Fruit fly (Drosophila melanogaster) whole organism, embryonic: ENCODE measurements around the gene Pxn.

Source experiments
- Atf6 ChIP-seq: fragments of 200-800 bp; sonication (Bioruptor generic); IDR thresholded peaks from 2 replicates; pipeline ENCODE4 v1.3.6; 2022; ENCODE audit warnings: missing biosample characterization, missing genetic modification characterization
- B-H1 ChIP-seq: fragments of 200-800 bp; sonication (Bioruptor generic); IDR thresholded peaks from 3 replicates; pipeline ENCODE4 v1.3.6; 2022; ENCODE audit warnings: missing biosample characterization, missing genetic modification characterization
- CG10274 ChIP-seq: fragments of 200-800 bp; sonication (Bioruptor generic); optimal IDR thresholded peaks from 3 replicates; lab custom pipeline; 2017; ENCODE audit warnings: missing biosample characterization, mild to moderate bottlenecking, missing genetic modification characterization
- CG10431 ChIP-seq: fragments of 200-800 bp; sonication (Bioruptor generic); optimal IDR thresholded peaks from 3 replicates; lab custom pipeline; 2018; ENCODE audit warnings: missing biosample characterization, mild to moderate bottlenecking, missing genetic modification characterization
- CG11398 ChIP-seq: fragments of 200-800 bp; sonication (Bioruptor generic); optimal IDR thresholded peaks from 2 replicates; lab custom pipeline; 2016; ENCODE audit warnings: missing biosample characterization, missing genetic modification characterization
- CG11695 ChIP-seq: fragments of 200-800 bp; sonication (Bioruptor generic); IDR thresholded peaks from 3 replicates; pipeline ENCODE4 v1.3.6; 2022; ENCODE audit warnings: missing biosample characterization, missing genetic modification characterization
- CG12071 ChIP-seq: fragments of 200-800 bp; sonication (Bioruptor generic); optimal IDR thresholded peaks from 3 replicates; lab custom pipeline; 2018; ENCODE audit warnings: missing biosample characterization, mild to moderate bottlenecking, missing genetic modification characterization
- CG12744 ChIP-seq: fragments of 200-800 bp; sonication (Bioruptor generic); optimal IDR thresholded peaks from 2 replicates; lab custom pipeline; 2016; ENCODE audit warnings: missing biosample characterization, missing genetic modification characterization
- CG15011 ChIP-seq: fragments of 200-800 bp; sonication (Bioruptor generic); optimal IDR thresholded peaks from 3 replicates; lab custom pipeline; 2018; ENCODE audit warnings: missing biosample characterization, mild to moderate bottlenecking, missing genetic modification characterization
- CG2202 ChIP-seq: fragments of 200-800 bp; sonication (Bioruptor generic); optimal IDR thresholded peaks from 2 replicates; lab custom pipeline; 2018; ENCODE audit warnings: missing biosample characterization, mild to moderate bottlenecking, missing genetic modification characterization
- CG2712 ChIP-seq: fragments of 200-800 bp; optimal IDR thresholded peaks from 3 replicates; lab custom pipeline; 2019; ENCODE audit warnings: missing biosample characterization, mild to moderate bottlenecking, missing genetic modification characterization, moderate library complexity
- CG30020 ChIP-seq: fragments of 200-800 bp; optimal IDR thresholded peaks from 2 replicates; lab custom pipeline; 2019; ENCODE audit warnings: missing biosample characterization, mild to moderate bottlenecking, missing genetic modification characterization, moderate library complexity
- CG30431 ChIP-seq: fragments of 200-800 bp; sonication (Bioruptor generic); optimal IDR thresholded peaks from 2 replicates; lab custom pipeline; 2017; ENCODE audit warnings: missing biosample characterization, missing genetic modification characterization
- CG43689 ChIP-seq: fragments of 200-800 bp; sonication (Bioruptor generic); IDR thresholded peaks from 2 replicates; pipeline ENCODE4 v1.3.6; 2022; ENCODE audit warnings: missing biosample characterization, missing genetic modification characterization
- CG4617 ChIP-seq: fragments of 200-800 bp; sonication (Bioruptor generic); optimal IDR thresholded peaks from 3 replicates; lab custom pipeline; 2016; ENCODE audit warnings: missing biosample characterization, missing genetic modification characterization, borderline replicate concordance
- CG4707 ChIP-seq: fragments of 200-800 bp; sonication (Bioruptor generic); optimal IDR thresholded peaks from 2 replicates; lab custom pipeline; 2018; ENCODE audit warnings: missing biosample characterization, mild to moderate bottlenecking, missing genetic modification characterization, moderate library complexity
- CG4730 ChIP-seq: fragments of 200-800 bp; sonication (Bioruptor generic); IDR thresholded peaks from 2 replicates; pipeline ENCODE4 v1.3.6; 2022; ENCODE audit warnings: missing biosample characterization, missing genetic modification characterization
- CG6683 ChIP-seq: fragments of 200-800 bp; sonication (Bioruptor generic); optimal IDR thresholded peaks from 2 replicates; lab custom pipeline; 2017; ENCODE audit warnings: missing biosample characterization, mild to moderate bottlenecking, missing genetic modification characterization, missing genetic modification reagents
- CG6765 ChIP-seq: fragments of 200-800 bp; sonication (Bioruptor generic); optimal IDR thresholded peaks from 3 replicates; lab custom pipeline; 2017; ENCODE audit warnings: missing biosample characterization, mild to moderate bottlenecking, missing genetic modification characterization
- CG6813 ChIP-seq: fragments of 200-800 bp; sonication (Bioruptor generic); optimal IDR thresholded peaks from 2 replicates; lab custom pipeline; 2017; ENCODE audit warnings: missing biosample characterization, missing genetic modification characterization, mild to moderate bottlenecking, moderate library complexity, missing genetic modification reagents
- CG7745 ChIP-seq: fragments of 200-800 bp; sonication (Bioruptor generic); optimal IDR thresholded peaks from 2 replicates; lab custom pipeline; 2018; ENCODE audit warnings: missing biosample characterization, mild to moderate bottlenecking, missing genetic modification characterization, moderate library complexity
- CG8281 ChIP-seq: fragments of 200-800 bp; sonication (Bioruptor generic); optimal IDR thresholded peaks from 2 replicates; lab custom pipeline; 2018; ENCODE audit warnings: missing biosample characterization, mild to moderate bottlenecking, missing genetic modification characterization, moderate library complexity
- Dip3 ChIP-seq: fragments of 200-800 bp; sonication (Bioruptor generic); optimal IDR thresholded peaks from 3 replicates; lab custom pipeline; 2016; ENCODE audit warnings: missing biosample characterization, missing genetic modification characterization
- E2f2 ChIP-seq: fragments of 200-800 bp; sonication (Bioruptor generic); IDR thresholded peaks from 2 replicates; pipeline ENCODE4 v1.3.6; 2022; ENCODE audit warnings: missing biosample characterization, missing genetic modification characterization
- Eip74EF ChIP-seq, 2 experiments: fragments of 200-800 bp in 1 of 2; fragments of >200 bp in 1 of 2; sonication (Bioruptor generic) in 1 of 2; optimal IDR thresholded peaks; 2 replicates each; lab custom pipeline; 2017 to 2019; ENCODE audit warnings: missing biosample characterization in 2 of 2, missing genetic modification characterization in 2 of 2, mild to moderate bottlenecking in 1 of 2, moderate library complexity in 1 of 2
- Kr ChIP-seq: fragments of 200-800 bp; sonication (Bioruptor generic); optimal IDR thresholded peaks from 2 replicates; lab custom pipeline; 2017; ENCODE audit warnings: missing biosample characterization, mild to moderate bottlenecking, missing genetic modification characterization
- Mes4 ChIP-seq: fragments of 200-800 bp; sonication (Bioruptor generic); optimal IDR thresholded peaks from 2 replicates; lab custom pipeline; 2016; ENCODE audit warnings: missing biosample characterization, missing genetic modification characterization
- Opbp ChIP-seq: fragments of 200-800 bp; sonication (Bioruptor generic); IDR thresholded peaks from 3 replicates; pipeline ENCODE4 v1.3.6; 2022; ENCODE audit warnings: missing biosample characterization, missing genetic modification characterization; ENCODE audit not compliant: partially characterized antibody
- Sin3A ChIP-seq: fragments of >200 bp; optimal IDR thresholded peaks from 2 replicates; lab custom pipeline; 2018
- Six4 ChIP-seq: fragments of 200-800 bp; sonication (Bioruptor generic); optimal IDR thresholded peaks from 2 replicates; lab custom pipeline; 2016; ENCODE audit warnings: missing biosample characterization, missing genetic modification characterization
- Sox100B ChIP-seq: fragments of 200-800 bp; sonication (Bioruptor generic); optimal IDR thresholded peaks from 3 replicates; lab custom pipeline; 2018; ENCODE audit warnings: missing biosample characterization, mild to moderate bottlenecking, missing genetic modification characterization
- Sox102F ChIP-seq: fragments of 200-800 bp; sonication (Bioruptor generic); optimal IDR thresholded peaks from 2 replicates; lab custom pipeline; 2018; ENCODE audit warnings: missing biosample characterization, mild to moderate bottlenecking, missing genetic modification characterization, moderate library complexity
- Spps ChIP-seq: fragments of 200-800 bp; sonication (Bioruptor generic); optimal IDR thresholded peaks from 2 replicates; lab custom pipeline; 2018; ENCODE audit warnings: missing biosample characterization, mild to moderate bottlenecking, missing genetic modification characterization
- Vsx1 ChIP-seq: fragments of 200-800 bp; sonication (Bioruptor generic); optimal IDR thresholded peaks from 2 replicates; lab custom pipeline; 2017; ENCODE audit warnings: missing biosample characterization, mild to moderate bottlenecking, missing genetic modification characterization, missing genetic modification reagents
- bsh ChIP-seq, 2 experiments: fragments of 200-800 bp; sonication (Bioruptor generic); optimal IDR thresholded peaks; 2 replicates each; lab custom pipeline; 2017 to 2018; ENCODE audit warnings: mild to moderate bottlenecking in 2 of 2, missing biosample characterization in 2 of 2, missing genetic modification characterization in 2 of 2, moderate library complexity in 1 of 2
- chn ChIP-seq: fragments of 200-800 bp; sonication (Bioruptor generic); optimal IDR thresholded peaks from 2 replicates; lab custom pipeline; 2016; ENCODE audit warnings: missing biosample characterization, missing genetic modification characterization
- klu ChIP-seq: fragments of 200-800 bp; sonication (Bioruptor generic); IDR thresholded peaks from 2 replicates; pipeline ENCODE4 v1.3.6; 2022; ENCODE audit warnings: missing biosample characterization, missing genetic modification characterization
- knrl ChIP-seq: fragments of 200-800 bp; sonication (Bioruptor generic); IDR thresholded peaks from 3 replicates; pipeline ENCODE4 v1.3.6; 2022; ENCODE audit warnings: missing biosample characterization, missing genetic modification characterization; ENCODE audit not compliant: partially characterized antibody
- nerfin-2 ChIP-seq: fragments of 200-800 bp; sonication (Bioruptor generic); IDR thresholded peaks from 2 replicates; pipeline ENCODE4 v1.3.6; 2022; ENCODE audit warnings: missing biosample characterization, missing genetic modification characterization; ENCODE audit not compliant: partially characterized antibody
- org-1 ChIP-seq: fragments of 200-800 bp; sonication (Bioruptor generic); optimal IDR thresholded peaks from 2 replicates; lab custom pipeline; 2017; ENCODE audit warnings: missing biosample characterization, missing genetic modification characterization
- pita ChIP-seq: fragments of 200-800 bp; sonication (Bioruptor generic); optimal IDR thresholded peaks from 2 replicates; lab custom pipeline; 2017; ENCODE audit warnings: missing biosample characterization, mild to moderate bottlenecking, missing genetic modification characterization
- pum ChIP-seq: fragments of 200-800 bp; sonication (Bioruptor generic); optimal IDR thresholded peaks from 2 replicates; lab custom pipeline; 2016; ENCODE audit warnings: missing biosample characterization, missing genetic modification characterization
- shn ChIP-seq: fragments of 200-800 bp; sonication (Bioruptor generic); optimal IDR thresholded peaks from 3 replicates; lab custom pipeline; 2016; ENCODE audit warnings: missing biosample characterization, missing genetic modification characterization
- sim ChIP-seq: fragments of 200-800 bp; sonication (Bioruptor generic); IDR thresholded peaks from 2 replicates; pipeline ENCODE4 v1.3.6; 2022; ENCODE audit warnings: missing biosample characterization, missing genetic modification characterization
- slp2 ChIP-seq: fragments of 200-800 bp; sonication (Bioruptor generic); optimal IDR thresholded peaks from 2 replicates; lab custom pipeline; 2016; ENCODE audit warnings: missing biosample characterization, missing genetic modification characterization
- sna ChIP-seq: fragments of 200-800 bp; sonication (Bioruptor generic); IDR thresholded peaks from 2 replicates; pipeline ENCODE4 v1.3.6; 2022; ENCODE audit warnings: missing biosample characterization, missing genetic modification characterization; ENCODE audit not compliant: partially characterized antibody
- tll ChIP-seq, 2 experiments: fragments of 200-800 bp in 1 of 2; fragments of >200 bp in 1 of 2; sonication (Bioruptor generic) in 1 of 2; optimal IDR thresholded peaks; 2 replicates each; lab custom pipeline; 2017 to 2019; ENCODE audit warnings: missing biosample characterization in 2 of 2, missing genetic modification characterization in 2 of 2, mild to moderate bottlenecking in 1 of 2, moderate library complexity in 1 of 2
- vnd ChIP-seq: fragments of 200-800 bp; sonication (Bioruptor generic); IDR thresholded peaks from 3 replicates; pipeline ENCODE4 v1.3.6; 2022; ENCODE audit warnings: missing biosample characterization, missing genetic modification characterization; ENCODE audit not compliant: partially characterized antibody
- vvl ChIP-seq: fragments of 200-800 bp; sonication (Bioruptor generic); IDR thresholded peaks from 2 replicates; pipeline ENCODE4 v1.3.6; 2022; ENCODE audit warnings: missing biosample characterization, missing genetic modification characterization

Gene Pxn

DNA sequence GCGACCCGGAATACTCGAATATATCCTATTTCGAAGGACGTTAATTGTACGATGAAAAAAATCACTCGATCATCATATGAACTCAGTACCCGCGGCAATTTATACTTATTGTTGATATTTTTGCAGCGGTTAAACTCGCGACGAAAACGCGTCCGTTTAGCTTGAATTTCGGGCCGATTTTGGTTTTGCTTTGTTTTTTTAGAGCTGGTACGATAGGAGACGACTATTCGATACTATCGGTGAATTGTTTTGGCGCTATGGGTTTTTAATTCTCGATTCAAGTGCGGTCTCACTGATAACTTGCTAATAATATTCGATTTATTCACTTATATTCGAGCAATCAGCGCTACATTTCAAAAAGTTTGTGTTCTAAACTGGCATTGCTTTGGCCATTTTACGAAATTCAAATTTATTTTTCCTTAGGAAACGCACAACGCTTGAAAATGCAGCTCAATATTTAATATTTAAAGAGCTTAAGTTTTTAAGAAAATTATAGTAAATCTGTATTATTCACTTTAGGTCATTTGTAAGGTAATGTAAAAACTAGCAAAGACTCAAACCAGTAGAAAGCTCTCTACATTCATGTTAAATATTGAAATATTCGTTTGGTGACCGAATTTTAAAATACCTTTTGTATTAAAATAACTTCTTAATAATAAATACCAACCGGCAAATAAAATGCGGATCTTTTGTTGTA lies 75.6 kb downstream of the Pxn start, which contains the start of gene Spn (continued):
- TF ChIP-seq CG10431 (no peak), CG12071 (GFP tag; lab: Kevin White, UChicago) (no peak), CG6813 (GFP tag; lab: Kevin White, UChicago) (no peak), pum (GFP tag; lab: Kevin White, UChicago) (no peak), CG30431 (GFP tag; lab: Kevin White, UChicago) (no peak), Kr (GFP tag; lab: Kevin White, UChicago) (no peak), Spps (tag; lab: Kevin White, UChicago) (no peak), chn (GFP tag; lab: Kevin White, UChicago) (no peak), CG2712 (tag; lab: Kevin White, UChicago) (peak; percentile 39), klu (GFP tag; lab: Robert Waterston, UW) (no peak; the same call in 1 of the 2 replicates), pita (GFP tag; lab: Kevin White, UChicago) (peak; percentile 58), CG11695 (GFP tag; lab: Robert Waterston, UW) (no peak), bsh (GFP tag; optimal IDR thresholded peaks at IDR 0.05; lab: Kevin White, UChicago) (peak in 1 of 2 experiments; percentile 24), knrl (GFP tag; lab: Robert Waterston, UW) (peak; percentile 98), org-1 (GFP tag; lab: Kevin White, UChicago) (no peak), sim (no peak), Six4 (GFP tag; lab: Kevin White, UChicago) (no peak), CG8281 (tag; lab: Kevin White, UChicago) (no peak), Eip74EF (GFP tag; optimal IDR thresholded peaks at IDR 0.05; lab: Kevin White, UChicago) (no peak), E2f2 (peak; percentile 94), tll (GFP tag; optimal IDR thresholded peaks at IDR 0.05; lab: Kevin White, UChicago) (no peak), CG30020 (tag; lab: Kevin White, UChicago) (no peak), vvl (GFP tag; lab: Robert Waterston, UW) (peak; percentile 76; the same call in 1 of the 2 replicates), sna (GFP tag; lab: Robert Waterston, UW) (peak; percentile 98), Sox100B (GFP tag; lab: Kevin White, UChicago) (no peak), Sin3A (lab: Kevin White, UChicago) (peak; percentile 57), nerfin-2 (peak; percentile 95), B-H1 (GFP tag; lab: Robert Waterston, UW) (no peak), Mes4 (GFP tag; lab: Kevin White, UChicago) (no peak), CG4617 (no peak), vnd (GFP tag; lab: Robert Waterston, UW) (peak; percentile 96), CG2202 (no peak), CG6765 (GFP tag; lab: Kevin White, UChicago) (peak; percentile 49), Dip3 (GFP tag; lab: Kevin White, UChicago) (no peak), CG15011 (GFP tag; lab: Kevin White, UChicago) (no peak), CG12744 (GFP tag; lab: Kevin White, UChicago) (peak; percentile 9), shn (no peak), CG7745 (tag; lab: Kevin White, UChicago) (no peak), CG4730 (GFP tag; lab: Robert Waterston, UW) (no peak), CG11398 (GFP tag; lab: Kevin White, UChicago) (no peak), slp2 (GFP tag; lab: Kevin White, UChicago) (no peak), Opbp (GFP tag; lab: Robert Waterston, UW) (peak; percentile 98), Sox102F (no peak), Atf6 (GFP tag; lab: Robert Waterston, UW) (no peak), Vsx1 (no peak), CG6683 (GFP tag; lab: Kevin White, UChicago) (no peak), CG10274 (GFP tag; lab: Kevin White, UChicago) (no peak), CG4707 (GFP tag; lab: Kevin White, UChicago) (no peak), CG43689 (no peak)
